Fruit fly (Drosophila melanogaster): ENCODE data around the gene CG9922.

DNA sequence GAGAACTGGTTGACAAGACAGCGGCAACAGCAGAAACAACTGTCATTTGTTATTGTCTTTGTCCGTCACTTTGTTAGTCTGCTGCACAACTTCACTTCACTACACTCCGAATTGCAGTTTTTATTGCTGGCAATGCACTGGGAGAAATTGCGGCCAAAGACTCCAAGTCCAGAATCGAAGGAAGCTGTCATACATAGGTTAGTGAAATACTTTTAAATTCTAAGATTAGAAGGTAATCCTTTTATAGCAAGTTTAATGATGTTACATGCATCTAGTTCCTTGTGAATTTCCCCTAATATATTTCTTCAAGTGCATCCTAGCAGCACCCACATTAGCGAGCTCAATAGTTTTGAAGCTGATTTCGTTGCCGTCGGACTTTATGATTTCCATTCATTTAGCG, 27.3 kb downstream of the CG9922 start:
- no peak for TF ChIP-seq EcR (GFP tag; optimal IDR thresholded peaks at IDR 0.05)
- TF ChIP-seq CG8478 (optimal IDR thresholded peaks at IDR 0.05): no peak
- TF ChIP-seq pan (optimal IDR thresholded peaks at IDR 0.05): no peak

Measured in whole organism.